Fruit fly (Drosophila melanogaster): ENCODE data around the gene Peritrophin-15a.

Gene Peritrophin-15a

DNA sequence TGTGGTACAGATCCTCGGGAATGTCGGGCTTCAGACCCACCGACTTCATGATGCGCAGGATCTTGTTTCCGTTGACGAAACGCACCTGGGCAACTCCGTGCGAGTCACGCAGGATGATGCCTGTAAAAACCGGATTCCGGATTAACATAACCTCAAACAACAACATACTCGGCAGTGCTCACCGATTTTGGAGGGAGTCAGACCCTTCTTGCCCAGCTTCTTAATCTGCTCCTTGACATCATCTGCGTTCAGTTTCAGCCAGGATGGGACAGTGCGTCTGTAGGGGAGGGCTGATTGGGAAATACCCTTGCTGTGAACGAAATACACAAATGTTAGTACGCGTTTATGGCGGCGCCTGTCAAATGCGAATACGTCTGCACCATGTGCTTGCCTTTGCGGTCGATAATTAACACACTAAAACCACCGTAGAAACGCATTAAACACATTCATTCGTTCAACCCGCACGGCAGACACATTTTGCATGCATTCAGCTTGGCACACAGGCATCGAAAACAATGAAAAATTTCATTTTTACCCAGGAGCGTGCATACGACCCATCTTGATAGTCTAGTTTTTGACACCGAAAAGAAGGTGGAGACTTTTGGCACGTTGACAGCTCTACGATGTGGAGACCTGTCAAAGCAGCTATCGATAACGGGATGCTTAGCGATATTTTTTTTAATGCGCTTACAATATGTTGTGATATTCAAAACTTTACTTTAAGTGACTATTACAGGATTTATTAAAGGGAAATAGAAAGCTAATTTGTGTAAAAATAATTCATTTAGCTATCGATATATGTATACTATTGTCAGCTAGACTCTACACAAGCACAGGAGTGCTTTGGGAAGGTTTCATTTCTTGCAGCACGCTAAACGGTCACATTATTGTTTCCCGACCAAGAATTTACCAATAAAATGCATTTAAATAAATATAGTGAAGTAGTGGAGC lies 31.6 kb downstream of the Peritrophin-15a start, which contains the start of the genes RpS13 and CSN8:
Gene RpS13, minus strand, starts transcription at position 657 of the 951 bp plus-strand sequence.
Gene CSN8, plus strand, starts transcription at position 850 of the 951 bp plus-strand sequence.
- TF ChIP-seq woc (GFP tag; optimal IDR thresholded peaks at IDR 0.05) = peak; percentile 7
- TF ChIP-seq Mio (GFP tag; optimal IDR thresholded peaks at IDR 0.05) = no peak
- no peak for TF ChIP-seq sv (GFP tag; optimal IDR thresholded peaks at IDR 0.05)
- TF ChIP-seq rgr (GFP tag; optimal IDR thresholded peaks at IDR 0.05) = peak; percentile 36
- TF ChIP-seq Sp1 (GFP tag; optimal IDR thresholded peaks at IDR 0.05) = peak; percentile 58
- peak; percentile 48 for TF ChIP-seq tai (GFP tag; optimal IDR thresholded peaks at IDR 0.05)
- no peak for TF ChIP-seq Rel (GFP tag; optimal IDR thresholded peaks at IDR 0.05)
- peak; percentile 3 for TF ChIP-seq Rel (tag; optimal IDR thresholded peaks at IDR 0.05)
- TF ChIP-seq fru (GFP tag; optimal IDR thresholded peaks at IDR 0.05) = peak; percentile 20
- peak; percentile 38 for TF ChIP-seq brk (GFP tag; optimal IDR thresholded peaks at IDR 0.05)
- peak; percentile 58 for TF ChIP-seq h (GFP tag; optimal IDR thresholded peaks at IDR 0.05)
- no peak for TF ChIP-seq Abd-B (GFP tag; optimal IDR thresholded peaks at IDR 0.05)
- peak; percentile 62 for TF ChIP-seq Myc (optimal IDR thresholded peaks at IDR 0.05)
- TF ChIP-seq dmrt93B (GFP tag; optimal IDR thresholded peaks at IDR 0.05) = no peak
- peak; percentile 32 for TF ChIP-seq Hnf4 (GFP tag; optimal IDR thresholded peaks at IDR 0.05)
- peak; percentile 9 for TF ChIP-seq CG9705 (GFP tag; optimal IDR thresholded peaks at IDR 0.05)

dm6 chr2L:8362955-8363285 lies 33.0 kb downstream of the Peritrophin-15a start:
- no peak for TF ChIP-seq Rel (GFP tag; optimal IDR thresholded peaks at IDR 0.05)
- TF ChIP-seq Rel (tag; optimal IDR thresholded peaks at IDR 0.05) = no peak
- no peak for TF ChIP-seq Hnf4 (GFP tag; optimal IDR thresholded peaks at IDR 0.05)
- TF ChIP-seq lola (GFP tag; optimal IDR thresholded peaks at IDR 0.05) = no peak
- no peak for TF ChIP-seq Hr83 (GFP tag; optimal IDR thresholded peaks at IDR 0.05; ENCODE audit: poor library complexity, severe bottlenecking)
- TF ChIP-seq dl (GFP tag; optimal IDR thresholded peaks at IDR 0.05; ENCODE audit: insufficient read depth in 1 of 2, partially characterized antibody in 2 of 2) = no peak
- no peak for TF ChIP-seq ey (GFP tag; optimal IDR thresholded peaks at IDR 0.05)
- TF ChIP-seq sv (GFP tag; optimal IDR thresholded peaks at IDR 0.05) = no peak
- TF ChIP-seq jim (GFP tag; optimal IDR thresholded peaks at IDR 0.05) = no peak
- no peak for TF ChIP-seq Hr78 (GFP tag; optimal IDR thresholded peaks at IDR 0.05)
- no peak for TF ChIP-seq dmrt93B (GFP tag; optimal IDR thresholded peaks at IDR 0.05)
- no peak for TF ChIP-seq br (GFP tag; optimal IDR thresholded peaks at IDR 0.05)
- no peak for TF ChIP-seq N (GFP tag; optimal IDR thresholded peaks at IDR 0.05)
- TF ChIP-seq pan (optimal IDR thresholded peaks at IDR 0.05) = no peak

- no peak for TF ChIP-seq Hr78 (GFP tag; optimal IDR thresholded peaks at IDR 0.05)
- peak; percentile 91 for TF ChIP-seq OdsH (GFP tag; optimal IDR thresholded peaks at IDR 0.05)
- no peak for TF ChIP-seq Mio (GFP tag; optimal IDR thresholded peaks at IDR 0.05)
- no peak for TF ChIP-seq N (GFP tag; optimal IDR thresholded peaks at IDR 0.05)
- peak; percentile 82 for TF ChIP-seq psq (GFP tag; optimal IDR thresholded peaks at IDR 0.05)
- TF ChIP-seq dmrt93B (GFP tag; optimal IDR thresholded peaks at IDR 0.05) = peak; percentile 66
- no peak for TF ChIP-seq Myc (optimal IDR thresholded peaks at IDR 0.05)
- TF ChIP-seq rgr (GFP tag; optimal IDR thresholded peaks at IDR 0.05) = peak; percentile 86
- TF ChIP-seq pan (optimal IDR thresholded peaks at IDR 0.05) = no peak
- TF ChIP-seq ey (GFP tag; optimal IDR thresholded peaks at IDR 0.05) = peak; percentile 90
- peak; percentile 48 for TF ChIP-seq sage (GFP tag; optimal IDR thresholded peaks at IDR 0.05)
- no peak for TF ChIP-seq GATAd (GFP tag; optimal IDR thresholded peaks at IDR 0.05)
- TF ChIP-seq jim (GFP tag; optimal IDR thresholded peaks at IDR 0.05) = no peak
- TF ChIP-seq CrebA (GFP tag; optimal IDR thresholded peaks at IDR 0.05; ENCODE audit: borderline replicate concordance) = no peak
- TF ChIP-seq dl (GFP tag; optimal IDR thresholded peaks at IDR 0.05; ENCODE audit: insufficient read depth in 1 of 2, partially characterized antibody in 2 of 2) = no peak
- peak; percentile 85 for TF ChIP-seq br (GFP tag; optimal IDR thresholded peaks at IDR 0.05)
- TF ChIP-seq brk (GFP tag; optimal IDR thresholded peaks at IDR 0.05) = peak; percentile 72
- peak; percentile 89 for TF ChIP-seq h (GFP tag; optimal IDR thresholded peaks at IDR 0.05)
- TF ChIP-seq sv (GFP tag; optimal IDR thresholded peaks at IDR 0.05) = peak; percentile 66
- peak; percentile 49 for TF ChIP-seq Hr83 (GFP tag; optimal IDR thresholded peaks at IDR 0.05; ENCODE audit: poor library complexity, severe bottlenecking)
- TF ChIP-seq tai (GFP tag; optimal IDR thresholded peaks at IDR 0.05) = peak; percentile 63
- no peak for TF ChIP-seq lola (GFP tag; optimal IDR thresholded peaks at IDR 0.05)
- no peak for TF ChIP-seq dsf (GFP tag; optimal IDR thresholded peaks at IDR 0.05; ENCODE audit: borderline replicate concordance)
- TF ChIP-seq Dif (GFP tag; optimal IDR thresholded peaks at IDR 0.05; ENCODE audit: partially characterized antibody) = peak; percentile 33
- peak; percentile 80 for TF ChIP-seq HLH106 (tag; optimal IDR thresholded peaks at IDR 0.05)
- peak; percentile 93 for TF ChIP-seq woc (GFP tag; optimal IDR thresholded peaks at IDR 0.05)
- TF ChIP-seq usp (GFP tag; optimal IDR thresholded peaks at IDR 0.05) = no peak
- no peak for TF ChIP-seq Dfd (GFP tag; optimal IDR thresholded peaks at IDR 0.05)
- TF ChIP-seq Abd-B (GFP tag; optimal IDR thresholded peaks at IDR 0.05) = no peak
- TF ChIP-seq Sp1 (GFP tag; optimal IDR thresholded peaks at IDR 0.05) = peak; percentile 74
- peak in 1 of 2 experiments; percentile 90 for TF ChIP-seq foxo (GFP tag; optimal IDR thresholded peaks at IDR 0.05)
- TF ChIP-seq Vsx2 (GFP tag; optimal IDR thresholded peaks at IDR 0.05; ENCODE audit: partially characterized antibody) = peak; percentile 49
- peak; percentile 83 for TF ChIP-seq Jra (GFP tag; optimal IDR thresholded peaks at IDR 0.05)
- no peak for TF ChIP-seq Rel (GFP tag; optimal IDR thresholded peaks at IDR 0.05)
- TF ChIP-seq Rel (tag; optimal IDR thresholded peaks at IDR 0.05) = peak; percentile 41
- peak; percentile 89 for TF ChIP-seq fru (GFP tag; optimal IDR thresholded peaks at IDR 0.05)
- peak; percentile 53 for TF ChIP-seq CG9705 (GFP tag; optimal IDR thresholded peaks at IDR 0.05)
These were observed 33.5 kb downstream of the Peritrophin-15a start, which contains the start of gene CG7627 for dm6 chr2L:8362273-8362954. Gene CG7627 (minus strand): TSS chr2L:8362469.

Data from whole organism, wandering third instar larva.